Worm (Caenorhabditis elegans) whole organism, L2 larva: ENCODE results near the gene gtf-2A2.

ENCODE experiments used
- Y55F3AM.14 ChIP-seq: fragments of 200-800 bp; sonication (Bioruptor generic); optimal IDR thresholded peaks from 2 replicates; lab custom pipeline; 2018; ENCODE audit warnings: mild to moderate bottlenecking, missing genetic modification characterization, missing compliant biosample characterization
- alr-1 ChIP-seq: fragments of 150-350 bp; optimal IDR thresholded peaks from 2 replicates; lab custom pipeline; 2014; ENCODE audit warnings: missing biosample characterization, missing genetic modification characterization
- ama-1 ChIP-seq: fragments of 150-350 bp; optimal IDR thresholded peaks from 2 replicates; lab custom pipeline; 2018; ENCODE audit warnings: inconsistent platforms
- blmp-1 ChIP-seq: sonication (generic microtip); optimal IDR thresholded peaks from 2 replicates; lab custom pipeline; 2017; ENCODE audit warnings: missing genetic modification characterization, mild to moderate bottlenecking, missing compliant biosample characterization, antibody characterized with exemption, moderate library complexity; ENCODE audit not compliant: insufficient read depth
- ceh-82 ChIP-seq: fragments of 150-350 bp; optimal IDR thresholded peaks from 2 replicates; lab custom pipeline; 2014; ENCODE audit warnings: missing biosample characterization, missing genetic modification characterization
- egl-27 ChIP-seq: sonication (generic microtip); optimal IDR thresholded peaks from 3 replicates; lab custom pipeline; 2017; ENCODE audit warnings: missing biosample characterization, missing genetic modification reagents, missing genetic modification characterization
- fos-1 ChIP-seq: fragments of 150-350 bp; optimal IDR thresholded peaks from 2 replicates; lab custom pipeline; 2014; ENCODE audit warnings: missing biosample characterization, missing genetic modification characterization
- lin-11 ChIP-seq: fragments of 150-350 bp; sonication (generic microtip); optimal IDR thresholded peaks from 2 replicates; lab custom pipeline; 2014; ENCODE audit warnings: missing biosample characterization, missing genetic modification characterization, inconsistent platforms, mixed read lengths
- mab-5 ChIP-seq: fragments of 150-350 bp; optimal IDR thresholded peaks from 2 replicates; lab custom pipeline; 2014; ENCODE audit warnings: missing biosample characterization, missing genetic modification characterization
- sma-3 ChIP-seq: sonication (generic microtip); optimal IDR thresholded peaks from 2 replicates; lab custom pipeline; 2016; ENCODE audit warnings: missing genetic modification reagents, missing genetic modification characterization, missing compliant biosample characterization
- unc-62 ChIP-seq: fragments of 150-350 bp; optimal IDR thresholded peaks from 2 replicates; lab custom pipeline; 2014; ENCODE audit warnings: missing biosample characterization, missing genetic modification reagents, missing genetic modification characterization

- TF ChIP-seq fos-1 (tag; lab: Kevin White, UChicago) (no peak), sma-3 (GFP tag; lab: Kevin White, UChicago) (no peak), ama-1 (lab: Kevin White, UChicago) (no peak), blmp-1 (tag; lab: Kevin White, UChicago) (no peak), egl-27 (tag; lab: Kevin White, UChicago) (no peak), lin-11 (tag; lab: Kevin White, UChicago) (peak; percentile 16), unc-62 (GFP tag; lab: Kevin White, UChicago) (no peak), mab-5 (tag; lab: Kevin White, UChicago) (no peak), alr-1 (tag; lab: Kevin White, UChicago) (no peak), ceh-82 (no peak), Y55F3AM.14 (no peak)
Measured at ce11 chrIII:12615859-12616439, 8.6 kb upstream of the gtf-2A2 start.
